Fruit fly (Drosophila melanogaster) whole organism, embryonic: ENCODE data around the gene CG1847.

Experiments used
- Antp ChIP-seq: fragments of 200-800 bp; sonication (Bioruptor generic); optimal IDR thresholded peaks from 3 replicates; lab custom pipeline; 2016; ENCODE audit warnings: missing biosample characterization, missing genetic modification characterization
- BEAF-32 ChIP-seq: fragments of 200-800 bp; sonication (Bioruptor generic); optimal IDR thresholded peaks from 3 replicates; lab custom pipeline; 2017; ENCODE audit warnings: missing biosample characterization, missing genetic modification characterization, mild to moderate bottlenecking, moderate library complexity, missing genetic modification reagents
- CG10274 ChIP-seq: fragments of 200-800 bp; sonication (Bioruptor generic); optimal IDR thresholded peaks from 3 replicates; lab custom pipeline; 2017; ENCODE audit warnings: missing biosample characterization, mild to moderate bottlenecking, missing genetic modification characterization
- CG11504 ChIP-seq: fragments of 200-800 bp; sonication (Bioruptor generic); optimal IDR thresholded peaks from 3 replicates; lab custom pipeline; 2019; ENCODE audit warnings: missing biosample characterization, mild to moderate bottlenecking, missing genetic modification characterization, moderate library complexity
- CG12071 ChIP-seq: fragments of 200-800 bp; sonication (Bioruptor generic); optimal IDR thresholded peaks from 3 replicates; lab custom pipeline; 2018; ENCODE audit warnings: missing biosample characterization, mild to moderate bottlenecking, missing genetic modification characterization
- CG12155 ChIP-seq: fragments of 200-800 bp; sonication (Bioruptor generic); optimal IDR thresholded peaks from 3 replicates; lab custom pipeline; 2016; ENCODE audit warnings: missing biosample characterization, missing genetic modification characterization
- CG12219 ChIP-seq: fragments of 200-800 bp; sonication (Bioruptor generic); optimal IDR thresholded peaks from 3 replicates; lab custom pipeline; 2018; ENCODE audit warnings: missing biosample characterization, mild to moderate bottlenecking, missing genetic modification characterization
- CG12744 ChIP-seq: fragments of 200-800 bp; sonication (Bioruptor generic); optimal IDR thresholded peaks from 2 replicates; lab custom pipeline; 2016; ENCODE audit warnings: missing biosample characterization, missing genetic modification characterization
- CG12769 ChIP-seq: fragments of 200-800 bp; sonication (Bioruptor generic); optimal IDR thresholded peaks from 2 replicates; lab custom pipeline; 2019; ENCODE audit warnings: missing biosample characterization, mild to moderate bottlenecking, missing genetic modification characterization, moderate library complexity
- CG13894 ChIP-seq: fragments of 200-800 bp; sonication (Bioruptor generic); optimal IDR thresholded peaks from 3 replicates; lab custom pipeline; 2018; ENCODE audit warnings: missing biosample characterization, mild to moderate bottlenecking, missing genetic modification characterization, moderate library complexity
- CG14441 ChIP-seq: fragments of 200-800 bp; sonication (Bioruptor generic); IDR thresholded peaks from 2 replicates; pipeline ENCODE4 v1.3.6; 2022; ENCODE audit warnings: missing biosample characterization, missing genetic modification characterization
- CG15011 ChIP-seq: fragments of 200-800 bp; sonication (Bioruptor generic); optimal IDR thresholded peaks from 3 replicates; lab custom pipeline; 2018; ENCODE audit warnings: missing biosample characterization, mild to moderate bottlenecking, missing genetic modification characterization
- CG1832 ChIP-seq: fragments of 200-800 bp; sonication (Bioruptor generic); optimal IDR thresholded peaks from 2 replicates; lab custom pipeline; 2017; ENCODE audit warnings: missing biosample characterization, mild to moderate bottlenecking, missing genetic modification characterization, inconsistent platforms
- CG2116 ChIP-seq: fragments of 200-800 bp; sonication (Bioruptor generic); optimal IDR thresholded peaks from 3 replicates; lab custom pipeline; 2018; ENCODE audit warnings: missing biosample characterization, mild to moderate bottlenecking, missing genetic modification characterization
- CG32767 ChIP-seq: fragments of 200-800 bp; sonication (Bioruptor generic); IDR thresholded peaks from 2 replicates; pipeline ENCODE4 v1.3.6; 2022; ENCODE audit warnings: missing biosample characterization, missing genetic modification characterization
- CG4617 ChIP-seq: fragments of 200-800 bp; sonication (Bioruptor generic); optimal IDR thresholded peaks from 3 replicates; lab custom pipeline; 2016; ENCODE audit warnings: missing biosample characterization, missing genetic modification characterization, borderline replicate concordance
- CG6791 ChIP-seq: fragments of 200-800 bp; sonication (Bioruptor generic); IDR thresholded peaks from 3 replicates; pipeline ENCODE4 v1.3.6; 2022; ENCODE audit warnings: missing biosample characterization, missing genetic modification characterization; ENCODE audit not compliant: partially characterized antibody
- CG7271 ChIP-seq: fragments of 200-800 bp; sonication (Bioruptor generic); optimal IDR thresholded peaks from 2 replicates; lab custom pipeline; 2018; ENCODE audit warnings: missing biosample characterization, mild to moderate bottlenecking, missing genetic modification characterization, moderate library complexity
- CHES-1-like ChIP-seq: fragments of 200-800 bp; sonication (Bioruptor generic); optimal IDR thresholded peaks from 2 replicates; lab custom pipeline; 2016; ENCODE audit warnings: missing biosample characterization, missing genetic modification characterization
- CTCF ChIP-seq: fragments of 200-800 bp; sonication (Bioruptor generic); optimal IDR thresholded peaks from 2 replicates; lab custom pipeline; 2017; ENCODE audit warnings: missing biosample characterization, mild to moderate bottlenecking, missing genetic modification characterization, moderate library complexity
- CoRest ChIP-seq: fragments of 200-800 bp; sonication (Bioruptor generic); optimal IDR thresholded peaks from 3 replicates; lab custom pipeline; 2018; ENCODE audit warnings: missing biosample characterization, mild to moderate bottlenecking, missing genetic modification characterization, moderate library complexity
- CrebB ChIP-seq: fragments of 200-800 bp; sonication (Bioruptor generic); optimal IDR thresholded peaks from 3 replicates; lab custom pipeline; 2018; ENCODE audit warnings: missing biosample characterization, mild to moderate bottlenecking, missing genetic modification characterization
- D19A ChIP-seq: fragments of 200-800 bp; optimal IDR thresholded peaks from 3 replicates; lab custom pipeline; 2019; ENCODE audit warnings: missing biosample characterization, mild to moderate bottlenecking, missing genetic modification characterization, moderate library complexity
- Hr51 ChIP-seq, 2 experiments: fragments of 200-800 bp; sonication (Bioruptor generic); optimal IDR thresholded peaks; 2 replicates in 1 of 2; 3 replicates in 1 of 2; lab custom pipeline; 2016 to 2018; ENCODE audit warnings: missing biosample characterization in 2 of 2, missing genetic modification characterization in 2 of 2, mild to moderate bottlenecking in 1 of 2, moderate library complexity in 1 of 2
- Neu2 ChIP-seq: fragments of 200-800 bp; sonication (Bioruptor generic); optimal IDR thresholded peaks from 3 replicates; lab custom pipeline; 2016; ENCODE audit warnings: missing biosample characterization, missing genetic modification characterization, borderline replicate concordance
- Nf-YB ChIP-seq: fragments of 200-800 bp; sonication (Bioruptor generic); optimal IDR thresholded peaks from 3 replicates; lab custom pipeline; 2019; ENCODE audit warnings: missing biosample characterization, mild to moderate bottlenecking, missing genetic modification characterization, moderate library complexity
- Oli ChIP-seq: fragments of 200-800 bp; sonication (Bioruptor generic); optimal IDR thresholded peaks from 2 replicates; lab custom pipeline; 2018; ENCODE audit warnings: missing biosample characterization, mild to moderate bottlenecking, missing genetic modification characterization, moderate library complexity
- Optix ChIP-seq: fragments of 200-800 bp; sonication (Bioruptor generic); IDR thresholded peaks from 3 replicates; pipeline ENCODE4 v1.3.6; 2022; ENCODE audit warnings: missing biosample characterization, missing genetic modification characterization
- PHDP ChIP-seq: fragments of 200-800 bp; sonication (Bioruptor generic); optimal IDR thresholded peaks from 3 replicates; lab custom pipeline; 2018; ENCODE audit warnings: missing biosample characterization, mild to moderate bottlenecking, missing genetic modification characterization, moderate library complexity
- Pdp1 ChIP-seq, 2 experiments: fragments of 200-800 bp; sonication (Bioruptor generic); optimal IDR thresholded peaks; 3 replicates each; lab custom pipeline; 2016; ENCODE audit warnings: missing biosample characterization in 2 of 2, missing genetic modification characterization in 2 of 2, mild to moderate bottlenecking in 1 of 2, moderate library complexity in 1 of 2
- Sry-β ChIP-seq: fragments of 200-800 bp; sonication (Bioruptor generic); optimal IDR thresholded peaks from 2 replicates; lab custom pipeline; 2018; ENCODE audit warnings: missing biosample characterization, mild to moderate bottlenecking, missing genetic modification characterization, moderate library complexity
- Stat92E ChIP-seq, 3 experiments: fragments of >200 bp in 2 of 3; fragments of 200-800 bp in 1 of 3; sonication (Bioruptor generic) in 1 of 3; optimal IDR thresholded peaks; 2 replicates each; lab custom pipeline; 2017 to 2019; ENCODE audit warnings: missing biosample characterization in 3 of 3, missing genetic modification characterization in 3 of 3, mild to moderate bottlenecking in 1 of 3, moderate library complexity in 1 of 3
- Vsx1 ChIP-seq: fragments of 200-800 bp; sonication (Bioruptor generic); optimal IDR thresholded peaks from 2 replicates; lab custom pipeline; 2017; ENCODE audit warnings: missing biosample characterization, mild to moderate bottlenecking, missing genetic modification characterization, missing genetic modification reagents
- cato ChIP-seq: fragments of 200-800 bp; sonication (Bioruptor generic); optimal IDR thresholded peaks from 2 replicates; lab custom pipeline; 2016; ENCODE audit warnings: missing biosample characterization, missing genetic modification characterization, borderline replicate concordance
- chinmo ChIP-seq: fragments of 200-800 bp; sonication (Bioruptor generic); IDR thresholded peaks from 4 replicates; pipeline ENCODE4 v1.3.6; 2022; ENCODE audit warnings: missing biosample characterization, missing genetic modification characterization; ENCODE audit not compliant: partially characterized antibody
- chm ChIP-seq: fragments of 200-800 bp; sonication (Bioruptor generic); IDR thresholded peaks from 2 replicates; pipeline ENCODE4 v1.3.6; 2022; ENCODE audit warnings: missing biosample characterization, missing genetic modification characterization
- crp ChIP-seq, 2 experiments: fragments of 200-800 bp; sonication (Bioruptor generic); optimal IDR thresholded peaks; 2 replicates in 1 of 2; 3 replicates in 1 of 2; lab custom pipeline; 2017; ENCODE audit warnings: missing biosample characterization in 2 of 2, missing genetic modification characterization in 2 of 2, mild to moderate bottlenecking in 1 of 2, moderate library complexity in 1 of 2
- fd96Cb ChIP-seq: fragments of 200-800 bp; sonication (Bioruptor generic); optimal IDR thresholded peaks from 2 replicates; lab custom pipeline; 2018; ENCODE audit warnings: missing biosample characterization, mild to moderate bottlenecking, missing genetic modification characterization, moderate library complexity
- gce ChIP-seq: fragments of 200-800 bp; sonication (Bioruptor generic); IDR thresholded peaks from 3 replicates; pipeline ENCODE4 v1.3.6; 2022; ENCODE audit warnings: missing biosample characterization, missing genetic modification characterization
- grn ChIP-seq: fragments of 200-800 bp; sonication (Bioruptor generic); optimal IDR thresholded peaks from 3 replicates; lab custom pipeline; 2017; ENCODE audit warnings: missing biosample characterization, missing genetic modification characterization
- gro ChIP-seq: fragments of 200-800 bp; sonication (Bioruptor generic); optimal IDR thresholded peaks from 2 replicates; lab custom pipeline; 2016; ENCODE audit warnings: missing biosample characterization, missing genetic modification characterization
- her ChIP-seq: fragments of 200-800 bp; sonication (Bioruptor generic); optimal IDR thresholded peaks from 2 replicates; lab custom pipeline; 2016; ENCODE audit warnings: missing biosample characterization, missing genetic modification characterization
- nau ChIP-seq: fragments of 200-800 bp; sonication (Bioruptor generic); optimal IDR thresholded peaks from 3 replicates; lab custom pipeline; 2017; ENCODE audit warnings: missing biosample characterization, mild to moderate bottlenecking, missing genetic modification characterization, missing genetic modification reagents
- nom ChIP-seq: fragments of 200-800 bp; sonication (Bioruptor generic); optimal IDR thresholded peaks from 2 replicates; lab custom pipeline; 2017; ENCODE audit warnings: missing biosample characterization, missing genetic modification characterization, mild to moderate bottlenecking, moderate library complexity, missing genetic modification reagents
- prd ChIP-seq, 3 experiments: fragments of >200 bp in 2 of 3; fragments of 200-800 bp in 1 of 3; sonication (Bioruptor generic) in 1 of 3; optimal IDR thresholded peaks in 2 of 3; IDR thresholded peaks in 1 of 3; 2 replicates in 2 of 3; 3 replicates in 1 of 3; pipeline versions ENCODE4 v1.3.6 to Lab custom; 2017 to 2022; ENCODE audit warnings: missing biosample characterization in 1 of 3, missing genetic modification characterization in 1 of 3
- vvl ChIP-seq: fragments of 200-800 bp; sonication (Bioruptor generic); IDR thresholded peaks from 2 replicates; pipeline ENCODE4 v1.3.6; 2022; ENCODE audit warnings: missing biosample characterization, missing genetic modification characterization
- zfh2 ChIP-seq: fragments of 200-800 bp; sonication (Bioruptor generic); optimal IDR thresholded peaks from 2 replicates; lab custom pipeline; 2016; ENCODE audit warnings: missing biosample characterization, missing genetic modification characterization

CG1847 gene

DNA sequence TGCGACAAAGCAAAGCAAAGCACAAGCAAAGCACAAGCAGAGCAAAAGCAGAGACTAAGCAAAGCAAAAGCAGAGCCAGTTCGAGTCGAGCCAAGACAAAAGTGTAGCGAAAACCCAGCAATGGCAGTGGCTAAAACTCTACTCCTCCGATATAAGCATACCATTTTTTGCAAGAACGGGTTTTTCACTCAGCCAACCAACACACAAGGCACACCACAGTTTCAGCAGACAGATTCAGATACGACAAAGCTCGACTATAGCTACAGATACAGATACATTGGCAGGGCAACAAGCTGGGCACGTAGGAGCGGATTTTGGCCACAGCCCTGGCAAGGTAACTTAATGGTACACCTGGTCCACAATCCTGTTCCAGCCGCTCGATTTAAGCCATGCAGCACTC, 44.6 kb downstream of the CG1847 start:
- TF ChIP-seq chinmo (GFP tag; lab: Robert Waterston, UW) = peak; percentile 83; the same call in 3 of the 4 replicates
- no peak for TF ChIP-seq CG12219
- peak; percentile 31 for TF ChIP-seq nom
- peak; percentile 8 for TF ChIP-seq CG13894 (tag; lab: Kevin White, UChicago)
- TF ChIP-seq CG15011 = no peak
- peak; percentile 9 for TF ChIP-seq CG12769 (tag; lab: Kevin White, UChicago)
- no peak for TF ChIP-seq CG32767
- TF ChIP-seq, all 482 proteins: peak for 4

DNA sequence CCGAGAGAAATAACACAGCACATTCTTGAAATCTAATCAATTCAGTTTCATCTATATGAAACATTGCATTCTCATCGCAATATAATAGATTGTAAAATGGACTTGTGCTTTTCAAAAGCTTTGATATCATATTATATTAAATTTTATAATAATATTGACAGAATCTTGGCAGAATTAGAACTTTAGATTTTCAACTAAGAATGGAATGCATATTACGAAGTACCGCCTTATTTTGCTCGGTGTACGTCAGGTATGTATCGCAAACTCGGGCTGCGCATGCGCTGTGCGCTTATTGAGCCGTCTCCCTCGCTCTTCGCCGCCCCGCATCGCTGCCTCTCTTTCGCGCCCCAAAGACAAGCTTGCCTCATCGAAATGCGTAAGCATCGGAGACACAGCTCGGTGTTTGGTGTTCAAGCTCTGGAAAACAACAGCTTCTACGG, 46.2 kb downstream of the CG1847 start:
- TF ChIP-seq CG12071 (GFP tag; lab: Kevin White, UChicago) (peak; percentile 61), CG2116 (GFP tag; lab: Kevin White, UChicago) (peak; percentile 41), CoRest (tag; lab: Kevin White, UChicago) (peak; percentile 95), CHES-1-like (peak; percentile 7), prd (optimal IDR thresholded peaks at IDR 0.05; lab: Kevin White, UChicago) (no peak), prd (GFP tag; IDR thresholded peaks at IDR 0.05; lab: Robert Waterston, UW) (peak; percentile 91), CG6791 (no peak), CG11504 (tag; lab: Kevin White, UChicago) (peak; percentile 93), CG12744 (GFP tag; lab: Kevin White, UChicago) (no peak), gro (GFP tag; lab: Kevin White, UChicago) (no peak), BEAF-32 (GFP tag; lab: Kevin White, UChicago) (no peak), Nf-YB (GFP tag; lab: Kevin White, UChicago) (peak; percentile 78), Optix (GFP tag; lab: Robert Waterston, UW) (peak; percentile 61; the same call in 1 of the 3 replicates), nau (GFP tag; lab: Kevin White, UChicago) (peak; percentile 78), CG14441 (peak; percentile 81), zfh2 (GFP tag; lab: Kevin White, UChicago) (peak; percentile 6), Pdp1 (GFP tag; optimal IDR thresholded peaks at IDR 0.05; lab: Kevin White, UChicago) (no peak), crp (GFP tag; optimal IDR thresholded peaks at IDR 0.05; lab: Kevin White, UChicago) (peak in 1 of 2 experiments; percentile 40), CG4617 (GFP tag; lab: Kevin White, UChicago) (peak; percentile 25), CG12155 (GFP tag; lab: Kevin White, UChicago) (peak; percentile 67), her (GFP tag; lab: Kevin White, UChicago) (no peak), Neu2 (GFP tag; lab: Kevin White, UChicago) (no peak), CTCF (GFP tag; lab: Kevin White, UChicago) (peak; percentile 28), Hr51 (GFP tag; optimal IDR thresholded peaks at IDR 0.05; lab: Kevin White, UChicago) (peak; percentile 42 to 93), vvl (GFP tag; lab: Robert Waterston, UW) (peak; percentile 89), D19A (tag; lab: Kevin White, UChicago) (peak; percentile 90), Stat92E (GFP tag; optimal IDR thresholded peaks at IDR 0.05; lab: Kevin White, UChicago) (peak in 1 of 3 experiments; percentile 50), cato (GFP tag; lab: Kevin White, UChicago) (peak; percentile 29), fd96Cb (tag; lab: Kevin White, UChicago) (peak; percentile 91), Antp (no peak), Sry-β (GFP tag; lab: Kevin White, UChicago) (peak; percentile 33), CrebB (peak; percentile 63), gce (GFP tag; lab: Robert Waterston, UW) (peak; percentile 71; the same call in 2 of the 3 replicates), PHDP (tag; lab: Kevin White, UChicago) (peak; percentile 90), CG10274 (GFP tag; lab: Kevin White, UChicago) (peak; percentile 64), Oli (tag; lab: Kevin White, UChicago) (peak; percentile 92), chm (GFP tag; lab: Robert Waterston, UW) (no peak), CG7271 (peak; percentile 81), CG1832 (peak; percentile 79), Vsx1 (GFP tag; lab: Kevin White, UChicago) (peak; percentile 76), grn (GFP tag; lab: Kevin White, UChicago) (no peak)
